Worm (Caenorhabditis elegans) whole organism, early embryonic: Measurements from ENCODE around the gene ric-4.

Experiments used
- B0310.2 ChIP-seq: sonication (generic microtip); optimal IDR thresholded peaks from 2 replicates; lab custom pipeline; 2016; ENCODE audit warnings: mild to moderate bottlenecking, missing genetic modification characterization, missing compliant biosample characterization
- F13C5.2 ChIP-seq: sonication (generic microtip); optimal IDR thresholded peaks from 2 replicates; lab custom pipeline; 2017; ENCODE audit warnings: mild to moderate bottlenecking, missing genetic modification characterization, inconsistent platforms, missing compliant biosample characterization
- aly-1 ChIP-seq: sonication (generic microtip); optimal IDR thresholded peaks from 2 replicates; lab custom pipeline; 2016; ENCODE audit warnings: missing genetic modification characterization, missing compliant biosample characterization
- ama-1 ChIP-seq: fragments of 150-350 bp; optimal IDR thresholded peaks from 2 replicates; lab custom pipeline; 2014
- ceh-13 ChIP-seq: fragments of 200-800 bp; sonication (Bioruptor generic); optimal IDR thresholded peaks from 2 replicates; lab custom pipeline; 2018; ENCODE audit warnings: mild to moderate bottlenecking, missing genetic modification characterization, missing compliant biosample characterization
- ceh-36 ChIP-seq: sonication (generic microtip); optimal IDR thresholded peaks from 2 replicates; lab custom pipeline; 2016; ENCODE audit warnings: missing genetic modification characterization, inconsistent platforms, missing compliant biosample characterization
- ets-7 ChIP-seq: sonication (generic microtip); optimal IDR thresholded peaks from 2 replicates; lab custom pipeline; 2016; ENCODE audit warnings: missing genotype, missing genetic modification characterization, missing compliant biosample characterization
- flt-1 ChIP-seq: fragments of 200-800 bp; sonication (Bioruptor generic); IDR thresholded peaks from 2 replicates; pipeline ENCODE4 v1.3.6; 2022; ENCODE audit warnings: missing genetic modification characterization, missing compliant biosample characterization
- hmbx-1 ChIP-seq: sonication (generic microtip); optimal IDR thresholded peaks from 2 replicates; lab custom pipeline; 2016; ENCODE audit warnings: mild to moderate bottlenecking, missing genetic modification characterization, missing compliant biosample characterization
- hmg-4 ChIP-seq: fragments of 200-800 bp; sonication (Bioruptor generic); optimal IDR thresholded peaks from 2 replicates; lab custom pipeline; 2018; ENCODE audit warnings: mild to moderate bottlenecking, missing genetic modification characterization, missing compliant biosample characterization
- hnd-1 ChIP-seq: sonication (generic microtip); optimal IDR thresholded peaks from 2 replicates; lab custom pipeline; 2016; ENCODE audit warnings: missing genetic modification characterization, missing compliant biosample characterization
- pes-1 ChIP-seq: fragments of 200-800 bp; sonication (Bioruptor generic); IDR thresholded peaks from 2 replicates; pipeline ENCODE4 v1.3.6; 2022; ENCODE audit warnings: missing genetic modification reagents, missing genetic modification characterization, missing compliant biosample characterization
- scrt-1 ChIP-seq: fragments of 200-800 bp; sonication (Bioruptor generic); IDR thresholded peaks from 2 replicates; pipeline ENCODE4 v1.3.6; 2022; ENCODE audit warnings: missing genetic modification characterization, missing compliant biosample characterization
- sea-1 ChIP-seq: fragments of 200-800 bp; sonication (Bioruptor generic); conservative IDR thresholded peaks from 2 replicates; pipeline ENCODE4 v1.3.6; 2022; ENCODE audit warnings: missing genetic modification characterization, missing compliant biosample characterization
- tbx-11 ChIP-seq: fragments of 200-800 bp; sonication (Bioruptor generic); IDR thresholded peaks from 2 replicates; pipeline ENCODE4 v1.3.6; 2022; ENCODE audit warnings: missing genetic modification characterization, missing compliant biosample characterization
- tbx-37 ChIP-seq: fragments of 200-800 bp; sonication (Bioruptor generic); conservative IDR thresholded peaks from 2 replicates; pipeline ENCODE4 v1.3.6; 2022; ENCODE audit warnings: missing genetic modification reagents, missing genetic modification characterization, missing compliant biosample characterization
- tra-4 ChIP-seq: sonication (generic microtip); optimal IDR thresholded peaks from 2 replicates; lab custom pipeline; 2017; ENCODE audit warnings: missing genetic modification characterization, missing compliant biosample characterization

ric-4 gene

DNA sequence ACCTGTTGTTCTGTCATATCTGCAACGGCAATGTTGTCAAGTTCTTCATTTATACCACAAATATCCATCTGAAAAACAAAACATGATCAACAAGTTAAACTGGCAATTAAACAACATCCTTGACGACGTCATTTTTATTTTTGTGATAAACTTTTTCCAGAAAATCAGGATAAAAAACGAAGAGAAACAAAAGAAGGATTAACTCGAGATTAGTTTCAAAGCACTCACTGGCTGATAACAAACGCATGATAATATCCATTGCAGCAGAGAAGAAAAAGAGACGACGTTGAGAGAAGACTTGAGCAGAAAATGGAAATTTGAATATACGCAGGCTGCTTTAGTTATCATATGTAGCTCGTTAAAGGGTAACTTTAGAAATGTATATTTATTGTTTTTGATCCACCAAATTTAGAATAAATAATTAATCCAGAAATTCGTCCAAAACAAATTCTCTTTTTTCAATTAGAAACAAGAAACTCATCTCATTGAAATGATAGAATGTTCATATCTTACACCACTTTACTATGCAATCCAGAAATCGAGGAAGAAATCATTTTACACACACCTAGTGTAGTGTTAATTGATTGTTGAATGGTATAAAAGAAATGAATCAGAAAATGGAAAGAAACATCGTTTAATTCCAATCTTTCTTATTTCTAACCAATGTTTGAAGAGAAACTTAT lies 28.9 kb downstream of the ric-4 start, which contains the start of the genes C12D8.21 and col-148:
C12D8.21 (minus strand) TSS at position 68 of the 683 bp plus-strand sequence.
col-148 (plus strand) TSS at position 633 of the 683 bp plus-strand sequence.
- TF ChIP-seq pes-1 (GFP tag; lab: Robert Waterston, UW) (no peak), ceh-36 (no peak), hmg-4 (GFP tag; lab: Kevin White, UChicago) (no peak), aly-1 (tag; lab: Kevin White, UChicago) (no peak), ceh-13 (GFP tag; lab: Kevin White, UChicago) (no peak), sea-1 (GFP tag; lab: Robert Waterston, UW) (no peak), ama-1 (no peak), B0310.2 (tag; lab: Kevin White, UChicago) (no peak), tra-4 (tag; lab: Kevin White, UChicago) (no peak), F13C5.2 (no peak)

ce11 chrV:10239861-10240260 lies 30.3 kb downstream of the ric-4 start, which contains the start of gene fipr-8:
TSS of gene fipr-8 (minus strand) at chrV:10239961.
- TF ChIP-seq tbx-37 (no peak), tra-4 (tag; lab: Kevin White, UChicago) (no peak), sea-1 (GFP tag; lab: Robert Waterston, UW) (no peak), scrt-1 (GFP tag; lab: Robert Waterston, UW) (no peak), tbx-11 (no peak), ceh-13 (GFP tag; lab: Kevin White, UChicago) (no peak), hnd-1 (tag; lab: Kevin White, UChicago) (no peak), ama-1 (no peak), ceh-36 (no peak), flt-1 (GFP tag; lab: Robert Waterston, UW) (no peak)

DNA sequence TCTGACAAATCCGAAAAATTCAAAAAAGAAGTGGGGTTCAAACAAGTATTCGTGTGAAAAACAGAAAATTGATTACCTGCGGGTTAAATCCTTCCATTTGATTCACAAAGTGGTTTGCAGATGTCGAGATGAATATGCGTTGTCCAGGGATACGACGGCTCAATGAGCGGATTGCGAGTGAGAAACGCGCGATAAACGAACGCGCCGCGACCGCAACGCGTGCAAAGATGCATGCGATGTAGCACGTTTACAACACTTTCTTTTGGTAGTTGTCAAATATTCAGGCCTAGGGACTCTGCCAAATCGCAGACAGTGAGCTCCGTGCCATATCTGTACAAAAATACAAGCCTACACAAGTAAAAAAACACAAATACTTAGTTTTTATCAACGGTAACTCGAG lies 31.4 kb downstream of the ric-4 start, which contains the start of gene fubl-1:
fubl-1 (minus strand) TSS at position 202 of the 400 bp plus-strand sequence.
- no peak for TF ChIP-seq F13C5.2
- peak; percentile 37 for TF ChIP-seq hmg-4 (GFP tag; lab: Kevin White, UChicago)

ce11 chrV:10237959-10238444 lies 32.1 kb downstream of the ric-4 start:
- TF ChIP-seq scrt-1 (GFP tag; lab: Robert Waterston, UW), result no peak
- TF ChIP-seq ets-7, result no peak
- TF ChIP-seq flt-1 (GFP tag; lab: Robert Waterston, UW), result no peak
- TF ChIP-seq tbx-11, result no peak

ce11 chrV:10237171-10237570 lies 32.9 kb downstream of the ric-4 start:
- TF ChIP-seq sea-1 (GFP tag; lab: Robert Waterston, UW) (no peak), scrt-1 (GFP tag; lab: Robert Waterston, UW) (no peak), ceh-36 (no peak), hnd-1 (tag; lab: Kevin White, UChicago) (no peak), aly-1 (tag; lab: Kevin White, UChicago) (no peak), ama-1 (no peak), F13C5.2 (no peak), tbx-11 (no peak), hmbx-1 (tag; lab: Kevin White, UChicago) (no peak), B0310.2 (tag; lab: Kevin White, UChicago) (no peak), ets-7 (no peak), hmg-4 (GFP tag; lab: Kevin White, UChicago) (no peak)

- TF ChIP-seq ceh-13 (GFP tag; lab: Kevin White, UChicago), result no peak
- no peak for TF ChIP-seq hmbx-1 (tag; lab: Kevin White, UChicago)
- no peak for TF ChIP-seq ama-1
- no peak for TF ChIP-seq ceh-36
- TF ChIP-seq tra-4 (tag; lab: Kevin White, UChicago), result no peak
- TF ChIP-seq aly-1 (tag; lab: Kevin White, UChicago), result no peak
- TF ChIP-seq B0310.2 (tag; lab: Kevin White, UChicago), result no peak
- no peak for TF ChIP-seq flt-1 (GFP tag; lab: Robert Waterston, UW)
- no peak for TF ChIP-seq ets-7
- TF ChIP-seq scrt-1 (GFP tag; lab: Robert Waterston, UW), result no peak
- no peak for TF ChIP-seq sea-1 (GFP tag; lab: Robert Waterston, UW)
- TF ChIP-seq hmg-4 (GFP tag; lab: Kevin White, UChicago), result no peak
- TF ChIP-seq hnd-1 (tag; lab: Kevin White, UChicago), result no peak
- no peak for TF ChIP-seq F13C5.2
- TF ChIP-seq tbx-11, result no peak
- no peak for TF ChIP-seq pes-1 (GFP tag; lab: Robert Waterston, UW)
- no peak for TF ChIP-seq tbx-37
Measured at ce11 chrV:10233330-10233729, 36.8 kb downstream of the ric-4 start, which contains the start of gene str-182. TSS of gene str-182 (minus strand) at chrV:10233430.

- TF ChIP-seq ets-7 (no peak), hnd-1 (tag; lab: Kevin White, UChicago) (no peak), F13C5.2 (no peak)
Measured at ce11 chrV:10230932-10231331, 39.2 kb downstream of the ric-4 start, which contains the start of gene fipr-6. TSS of gene fipr-6 (plus strand) at chrV:10231232.

DNA sequence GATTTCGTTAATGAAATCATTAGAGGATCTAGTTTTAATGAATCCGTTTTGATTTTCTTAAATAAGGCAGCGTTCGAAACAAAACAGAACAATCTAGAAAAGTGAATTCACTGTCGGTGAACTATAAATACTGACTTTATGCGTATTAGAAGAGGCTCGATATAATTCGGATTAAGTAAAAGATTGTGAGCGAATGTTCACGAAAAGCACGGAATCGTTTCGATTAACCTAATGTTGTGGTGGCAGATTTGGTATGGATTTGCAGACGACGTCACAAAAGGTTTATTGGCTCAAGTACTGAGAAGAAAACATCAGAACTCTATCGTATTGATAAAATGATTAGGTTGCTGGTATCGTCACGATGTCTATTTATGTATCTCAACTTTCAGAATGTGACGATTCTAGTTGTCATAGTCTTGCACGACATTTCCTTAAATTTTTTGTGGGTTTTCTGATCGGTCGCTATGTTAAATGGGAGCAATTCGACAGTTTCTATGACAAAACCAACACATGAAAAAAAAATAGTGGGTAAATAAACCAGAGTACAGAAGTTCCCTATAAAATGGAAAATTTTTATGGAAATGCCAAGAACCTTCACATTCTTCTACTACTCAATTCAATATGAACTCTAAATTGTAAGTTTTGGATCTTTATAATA lies 40.8 kb downstream of the ric-4 start, which contains the start of the genes pyt-1 and fipr-7:
pyt-1 (minus strand) TSS at position 101 of the 658 bp plus-strand sequence.
fipr-7 (plus strand) TSS at position 608 of the 658 bp plus-strand sequence.
- no peak for TF ChIP-seq flt-1 (GFP tag; lab: Robert Waterston, UW)
- TF ChIP-seq ama-1, result no peak
- no peak for TF ChIP-seq ceh-13 (GFP tag; lab: Kevin White, UChicago)
- no peak for TF ChIP-seq ceh-36
- TF ChIP-seq hnd-1 (tag; lab: Kevin White, UChicago), result no peak
- TF ChIP-seq aly-1 (tag; lab: Kevin White, UChicago), result no peak
- TF ChIP-seq ets-7, result no peak
- no peak for TF ChIP-seq sea-1 (GFP tag; lab: Robert Waterston, UW)
- no peak for TF ChIP-seq hmbx-1 (tag; lab: Kevin White, UChicago)
- TF ChIP-seq hmg-4 (GFP tag; lab: Kevin White, UChicago), result no peak
- no peak for TF ChIP-seq scrt-1 (GFP tag; lab: Robert Waterston, UW)
